Fruit fly (Drosophila melanogaster): ENCODE data around the gene eIF4E1.

- TF ChIP-seq CG15710 (tag; optimal IDR thresholded peaks at IDR 0.05) (no peak), Pif1A (GFP tag; optimal IDR thresholded peaks at IDR 0.05) (no peak)
Observed at dm6 chr3L:9422135-9422534, 19.9 kb upstream of the eIF4E1 start.

Measured in whole organism, pupa.